Worm (Caenorhabditis elegans) whole organism, young adult: Measurements from ENCODE around the gene ephx-1.
A peak's percentile ranks its signal among the peaks of the same experiment; 100 is the strongest.

Experiments used
- B0019.2 ChIP-seq: fragments of 200-800 bp; sonication (Bioruptor generic); conservative IDR thresholded peaks from 2 replicates; pipeline ENCODE4 v1.3.6; 2022; ENCODE audit warnings: missing genetic modification reagents, missing genetic modification characterization, missing compliant biosample characterization
- C06A6.2 ChIP-seq: fragments of 200-800 bp; sonication (Bioruptor generic); conservative IDR thresholded peaks from 2 replicates; pipeline ENCODE4 v1.3.6; 2022; ENCODE audit warnings: missing genetic modification characterization, missing compliant biosample characterization
- C17E4.6 ChIP-seq: fragments of 200-800 bp; sonication (Bioruptor generic); IDR thresholded peaks from 2 replicates; pipeline ENCODE4 v1.3.6; 2022; ENCODE audit warnings: missing genetic modification reagents, missing genetic modification characterization, missing compliant biosample characterization
- D2030.7 ChIP-seq: fragments of 200-800 bp; sonication (Bioruptor generic); IDR thresholded peaks from 2 replicates; pipeline ENCODE4 v1.3.6; 2022; ENCODE audit warnings: missing genetic modification reagents, missing genetic modification characterization, missing compliant biosample characterization
- F10E7.11 ChIP-seq: sonication (generic microtip); optimal IDR thresholded peaks from 2 replicates; lab custom pipeline; 2017; ENCODE audit warnings: mild to moderate bottlenecking, missing genetic modification characterization, moderate library complexity, missing compliant biosample characterization
- F22D6.2 ChIP-seq: sonication (generic microtip); optimal IDR thresholded peaks from 2 replicates; lab custom pipeline; 2016; ENCODE audit warnings: mild to moderate bottlenecking, missing genetic modification characterization, missing compliant biosample characterization
- F23B12.7 ChIP-seq: sonication (generic microtip); optimal IDR thresholded peaks from 2 replicates; lab custom pipeline; 2017; ENCODE audit warnings: missing genetic modification characterization, mild to moderate bottlenecking, missing compliant biosample characterization, antibody characterized with exemption, moderate library complexity; ENCODE audit not compliant: insufficient read depth
- F37B4.10 ChIP-seq: fragments of 200-800 bp; sonication (Bioruptor generic); IDR thresholded peaks from 2 replicates; pipeline ENCODE4 v1.3.6; 2022; ENCODE audit warnings: missing genetic modification characterization, missing compliant biosample characterization
- F39B2.1 ChIP-seq: fragments of 200-800 bp; sonication (Bioruptor generic); IDR thresholded peaks from 2 replicates; pipeline ENCODE4 v1.3.6; 2022; ENCODE audit warnings: missing genetic modification reagents, missing genetic modification characterization, missing compliant biosample characterization
- F49E8.2 ChIP-seq: sonication (generic microtip); optimal IDR thresholded peaks from 3 replicates; lab custom pipeline; 2017; ENCODE audit warnings: missing genetic modification characterization, mild to moderate bottlenecking, missing compliant biosample characterization, antibody characterized with exemption, moderate library complexity; ENCODE audit not compliant: insufficient read depth
- K11D2.4 ChIP-seq: fragments of 200-800 bp; sonication (Bioruptor generic); IDR thresholded peaks from 2 replicates; pipeline ENCODE4 v1.3.6; 2022; ENCODE audit warnings: missing genetic modification reagents, missing genetic modification characterization, missing compliant biosample characterization
- T07F8.4 ChIP-seq: sonication (generic microtip); optimal IDR thresholded peaks from 2 replicates; lab custom pipeline; 2016; ENCODE audit warnings: mild to moderate bottlenecking, missing genetic modification characterization, moderate library complexity, missing compliant biosample characterization
- Y67H2A.10 ChIP-seq: fragments of 200-800 bp; sonication (Bioruptor generic); conservative IDR thresholded peaks from 2 replicates; pipeline ENCODE4 v1.3.6; 2022; ENCODE audit warnings: missing genetic modification reagents, missing genetic modification characterization, missing compliant biosample characterization
- attf-3 ChIP-seq: fragments of 200-800 bp; sonication (Bioruptor generic); conservative IDR thresholded peaks from 2 replicates; pipeline ENCODE4 v1.3.6; 2022; ENCODE audit warnings: missing genetic modification reagents, missing genetic modification characterization, missing compliant biosample characterization
- bed-1 ChIP-seq: fragments of 200-800 bp; sonication (Bioruptor generic); IDR thresholded peaks from 2 replicates; pipeline ENCODE4 v1.3.6; 2022; ENCODE audit warnings: missing genetic modification reagents, missing genetic modification characterization, missing compliant biosample characterization
- ccch-3 ChIP-seq: fragments of 200-800 bp; sonication (Bioruptor generic); optimal IDR thresholded peaks from 2 replicates; lab custom pipeline; 2018; ENCODE audit warnings: mild to moderate bottlenecking, missing genetic modification characterization, missing compliant biosample characterization
- ceh-100 ChIP-seq: fragments of 200-800 bp; sonication (Bioruptor generic); IDR thresholded peaks from 2 replicates; pipeline ENCODE4 v1.3.6; 2022; ENCODE audit warnings: missing genetic modification reagents, missing genetic modification characterization, missing compliant biosample characterization
- ceh-79 ChIP-seq: sonication (generic microtip); optimal IDR thresholded peaks from 2 replicates; lab custom pipeline; 2017; ENCODE audit warnings: mild to moderate bottlenecking, missing genetic modification characterization, missing compliant biosample characterization
- die-1 ChIP-seq: sonication (generic microtip); optimal IDR thresholded peaks from 2 replicates; lab custom pipeline; 2016; ENCODE audit warnings: missing genotype, mild to moderate bottlenecking, missing genetic modification characterization, missing compliant biosample characterization
- efl-1 ChIP-seq: fragments of 150-350 bp; optimal IDR thresholded peaks from 2 replicates; lab custom pipeline; 2014; ENCODE audit warnings: missing biosample characterization, missing genetic modification reagents, missing genetic modification characterization
- ekl-4 ChIP-seq: fragments of 200-800 bp; sonication (Bioruptor generic); IDR thresholded peaks from 2 replicates; pipeline ENCODE4 v1.3.6; 2022; ENCODE audit warnings: missing genetic modification reagents, missing genetic modification characterization, missing compliant biosample characterization
- fkh-3 ChIP-seq: sonication (generic microtip); optimal IDR thresholded peaks from 2 replicates; lab custom pipeline; 2016; ENCODE audit warnings: mild to moderate bottlenecking, missing genetic modification characterization, missing compliant biosample characterization
- gei-17 ChIP-seq: fragments of 200-800 bp; sonication (Bioruptor generic); optimal IDR thresholded peaks from 2 replicates; lab custom pipeline; 2018; ENCODE audit warnings: mild to moderate bottlenecking, missing genetic modification characterization, missing compliant biosample characterization
- hlh-26 ChIP-seq: fragments of 200-800 bp; sonication (Bioruptor generic); conservative IDR thresholded peaks from 2 replicates; pipeline ENCODE4 v1.3.6; 2022; ENCODE audit warnings: missing genetic modification reagents, missing genetic modification characterization, missing compliant biosample characterization
- hmg-1.2 ChIP-seq: fragments of 200-800 bp; sonication (Bioruptor generic); IDR thresholded peaks from 2 replicates; pipeline ENCODE4 v1.3.6; 2022; ENCODE audit warnings: missing genetic modification reagents, missing genetic modification characterization, missing compliant biosample characterization
- hmg-20 ChIP-seq: fragments of 200-800 bp; sonication (Bioruptor generic); IDR thresholded peaks from 2 replicates; pipeline ENCODE4 v1.3.6; 2022; ENCODE audit warnings: missing genetic modification reagents, missing genetic modification characterization, missing compliant biosample characterization
- hrde-1 ChIP-seq: sonication (generic microtip); optimal IDR thresholded peaks from 2 replicates; lab custom pipeline; 2016; ENCODE audit warnings: missing genetic modification characterization, mild to moderate bottlenecking, missing compliant biosample characterization, moderate library complexity, missing genotype, missing genetic modification reagents, borderline replicate concordance
- hsf-1 ChIP-seq: fragments of 200-800 bp; sonication (Bioruptor generic); IDR thresholded peaks from 2 replicates; pipeline ENCODE4 v1.3.6; 2022; ENCODE audit warnings: missing genetic modification reagents, missing genetic modification characterization, missing compliant biosample characterization
- lin-26 ChIP-seq: fragments of 200-800 bp; sonication (Bioruptor generic); IDR thresholded peaks from 2 replicates; pipeline ENCODE4 v1.3.6; 2022; ENCODE audit warnings: missing genetic modification reagents, missing genetic modification characterization, missing compliant biosample characterization
- lin-35 ChIP-seq, 3 experiments: fragments of 150-350 bp in 2 of 3; sonication (generic microtip) in 1 of 3; optimal IDR thresholded peaks; 2 replicates each; lab custom pipeline; 2014 to 2018; ENCODE audit warnings: missing biosample characterization in 3 of 3, missing genetic modification characterization in 3 of 3, missing genetic modification reagents in 3 of 3
- lin-40 ChIP-seq: sonication (generic microtip); optimal IDR thresholded peaks from 2 replicates; lab custom pipeline; 2016; ENCODE audit warnings: missing genetic modification characterization, mild to moderate bottlenecking, missing compliant biosample characterization, missing genotype, missing genetic modification reagents
- madf-3 ChIP-seq: fragments of 200-800 bp; sonication (Bioruptor generic); IDR thresholded peaks from 2 replicates; pipeline ENCODE4 v1.3.6; 2022; ENCODE audit warnings: missing genetic modification reagents, missing genetic modification characterization, missing compliant biosample characterization
- madf-6 ChIP-seq: fragments of 200-800 bp; sonication (Bioruptor generic); IDR thresholded peaks from 2 replicates; pipeline ENCODE4 v1.3.6; 2022; ENCODE audit warnings: missing genetic modification reagents, missing genetic modification characterization, missing compliant biosample characterization
- mcd-1 ChIP-seq: fragments of 200-800 bp; sonication (Bioruptor generic); IDR thresholded peaks from 2 replicates; pipeline ENCODE4 v1.3.6; 2022; ENCODE audit warnings: missing genetic modification reagents, missing genetic modification characterization, missing compliant biosample characterization
- mel-28 ChIP-seq: sonication (generic microtip); optimal IDR thresholded peaks from 2 replicates; lab custom pipeline; 2016; ENCODE audit warnings: borderline replicate concordance, mild to moderate bottlenecking, missing genetic modification characterization, missing compliant biosample characterization
- mxl-1 ChIP-seq: sonication (generic microtip); optimal IDR thresholded peaks from 2 replicates; lab custom pipeline; 2016; ENCODE audit warnings: missing genetic modification characterization, missing compliant biosample characterization
- nhr-120 ChIP-seq: fragments of 200-800 bp; sonication (Bioruptor generic); IDR thresholded peaks from 2 replicates; pipeline ENCODE4 v1.3.6; 2022; ENCODE audit warnings: missing genetic modification characterization, missing compliant biosample characterization
- nhr-27 ChIP-seq: fragments of 200-800 bp; sonication (Bioruptor generic); optimal IDR thresholded peaks from 2 replicates; lab custom pipeline; 2018; ENCODE audit warnings: mild to moderate bottlenecking, missing genetic modification characterization, moderate library complexity, missing compliant biosample characterization
- nhr-80 ChIP-seq: sonication (generic microtip); optimal IDR thresholded peaks from 2 replicates; lab custom pipeline; 2016; ENCODE audit warnings: missing genetic modification characterization, missing compliant biosample characterization
- nhr-90 ChIP-seq: sonication (generic microtip); optimal IDR thresholded peaks from 2 replicates; lab custom pipeline; 2016; ENCODE audit warnings: missing genotype, mild to moderate bottlenecking, missing genetic modification characterization, missing compliant biosample characterization
- pbrm-1 ChIP-seq: fragments of 200-800 bp; sonication (Bioruptor generic); IDR thresholded peaks from 2 replicates; pipeline ENCODE4 v1.3.6; 2022; ENCODE audit warnings: missing genetic modification reagents, missing genetic modification characterization, missing compliant biosample characterization
- pha-4 ChIP-seq: fragments of 150-350 bp; sonication (generic microtip); optimal IDR thresholded peaks from 2 replicates; lab custom pipeline; 2014; ENCODE audit warnings: missing biosample characterization, missing genetic modification reagents, missing genetic modification characterization
- repo-1 ChIP-seq: sonication (generic microtip); optimal IDR thresholded peaks from 2 replicates; lab custom pipeline; 2017; ENCODE audit warnings: mild to moderate bottlenecking, missing genetic modification characterization, missing compliant biosample characterization
- sdz-38 ChIP-seq: sonication (generic microtip); optimal IDR thresholded peaks from 2 replicates; lab custom pipeline; 2016; ENCODE audit warnings: missing genotype, missing genetic modification characterization, missing compliant biosample characterization
- sea-2 ChIP-seq: fragments of 200-800 bp; sonication (Bioruptor generic); IDR thresholded peaks from 2 replicates; pipeline ENCODE4 v1.3.6; 2022; ENCODE audit warnings: missing genetic modification characterization, missing compliant biosample characterization
- snpc-1.3 ChIP-seq: sonication (generic microtip); optimal IDR thresholded peaks from 2 replicates; lab custom pipeline; 2017; ENCODE audit warnings: missing genetic modification characterization, mild to moderate bottlenecking, missing compliant biosample characterization, antibody characterized with exemption, moderate library complexity, missing genotype, missing genetic modification reagents; ENCODE audit not compliant: insufficient read depth
- xnd-1 ChIP-seq: sonication (generic microtip); optimal IDR thresholded peaks from 2 replicates; lab custom pipeline; 2016; ENCODE audit warnings: missing genotype, missing genetic modification reagents, missing genetic modification characterization, missing compliant biosample characterization
- zim-3 ChIP-seq: sonication (generic microtip); optimal IDR thresholded peaks from 2 replicates; lab custom pipeline; 2017; ENCODE audit warnings: mild to moderate bottlenecking, missing genetic modification characterization, moderate library complexity, missing compliant biosample characterization
- ztf-26 ChIP-seq: sonication (generic microtip); optimal IDR thresholded peaks from 2 replicates; lab custom pipeline; 2017; ENCODE audit warnings: missing genetic modification characterization, missing compliant biosample characterization

Gene ephx-1

DNA sequence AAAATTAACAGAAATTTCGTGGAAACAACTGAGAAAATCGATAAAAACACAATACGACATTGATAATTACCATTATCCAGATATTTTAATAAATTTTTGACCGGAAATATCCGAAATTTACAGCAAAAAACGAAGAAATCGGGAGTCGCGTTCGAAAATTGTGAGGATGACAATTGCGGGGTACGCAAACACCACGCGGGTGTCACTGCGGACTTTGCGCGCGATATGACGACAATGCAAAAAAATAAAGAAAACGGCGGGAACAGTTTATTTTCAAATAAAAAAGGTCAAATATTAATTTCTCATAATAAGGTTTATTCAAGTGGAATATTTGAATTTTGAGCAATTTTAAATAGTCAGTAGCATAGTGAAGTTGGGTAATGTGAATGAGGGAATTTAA, 39.6 kb downstream of the ephx-1 start, which contains the start of gene rpn-11 (continued):
- TF ChIP-seq pha-4 (tag; lab: Kevin White, UChicago) = peak; percentile 65
- peak; percentile 49 for TF ChIP-seq F23B12.7 (tag; lab: Kevin White, UChicago)
- TF ChIP-seq lin-40 (tag; lab: Kevin White, UChicago) = peak; percentile 88
- TF ChIP-seq attf-3 (GFP tag; lab: Robert Waterston, UW) = peak; percentile 61; the same call in 1 of the 2 replicates
- TF ChIP-seq nhr-80 = peak; percentile 12
- TF ChIP-seq gei-17 (GFP tag; lab: Kevin White, UChicago) = peak; percentile 17
- TF ChIP-seq mxl-1 (tag; lab: Kevin White, UChicago) = no peak
- no peak for TF ChIP-seq ccch-3
- TF ChIP-seq sea-2 (GFP tag; lab: Robert Waterston, UW) = no peak
- peak; percentile 92 for TF ChIP-seq hmg-1.2 (GFP tag; lab: Robert Waterston, UW)
- TF ChIP-seq K11D2.4 (GFP tag; lab: Robert Waterston, UW) = peak; percentile 85
- TF ChIP-seq repo-1 (tag; lab: Kevin White, UChicago) = peak; percentile 40
- TF ChIP-seq madf-3 (GFP tag; lab: Robert Waterston, UW) = peak; percentile 72; the same call in 1 of the 2 replicates
- no peak for TF ChIP-seq bed-1 (GFP tag; lab: Robert Waterston, UW)
- no peak for TF ChIP-seq nhr-27
- TF ChIP-seq nhr-90 (tag; lab: Kevin White, UChicago) = no peak
- TF ChIP-seq madf-6 (GFP tag; lab: Robert Waterston, UW) = peak; percentile 93
- peak; percentile 82 for TF ChIP-seq D2030.7
- TF ChIP-seq zim-3 (tag; lab: Kevin White, UChicago) = no peak
- TF ChIP-seq lin-26 (GFP tag; lab: Robert Waterston, UW) = 0 out of 2 replicates have a peak, but pooled peaks have one; percentile 8
- no peak for TF ChIP-seq sdz-38 (tag; lab: Kevin White, UChicago)
- TF ChIP-seq Y67H2A.10 (GFP tag; lab: Robert Waterston, UW) = peak; percentile 51; the same call in 1 of the 2 replicates
- TF ChIP-seq F22D6.2 (tag; lab: Kevin White, UChicago) = peak; percentile 51
- no peak for TF ChIP-seq F10E7.11
- peak; percentile 56 for TF ChIP-seq xnd-1
- TF ChIP-seq fkh-3 = no peak
- TF ChIP-seq nhr-120 (GFP tag; lab: Robert Waterston, UW) = no peak
- TF ChIP-seq C17E4.6 (GFP tag; lab: Robert Waterston, UW) = no peak
- TF ChIP-seq mel-28 (tag; lab: Kevin White, UChicago) = no peak
- TF ChIP-seq efl-1 (GFP tag; lab: Kevin White, UChicago) = peak; percentile 91
- TF ChIP-seq F49E8.2 (tag; lab: Kevin White, UChicago) = no peak
- TF ChIP-seq F37B4.10 = no peak
- TF ChIP-seq mcd-1 = peak; percentile 91
- peak; percentile 41; the same call in 1 of the 2 replicates for TF ChIP-seq ceh-100
- no peak for TF ChIP-seq T07F8.4 (tag; lab: Kevin White, UChicago)
- TF ChIP-seq die-1 (tag; lab: Kevin White, UChicago) = no peak
- peak; percentile 13; the same call in 1 of the 2 replicates for TF ChIP-seq hsf-1 (GFP tag; lab: Robert Waterston, UW)
- peak; percentile 65 for TF ChIP-seq B0019.2
- TF ChIP-seq hmg-20 (GFP tag; lab: Robert Waterston, UW) = no peak
- peak; percentile 24 for TF ChIP-seq snpc-1.3 (tag; lab: Kevin White, UChicago)
- peak; percentile 64; the same call in 1 of the 2 replicates for TF ChIP-seq C06A6.2 (GFP tag; lab: Robert Waterston, UW)
- no peak for TF ChIP-seq hlh-26
- peak; percentile 74 for TF ChIP-seq pbrm-1
- TF ChIP-seq F39B2.1 = no peak
- no peak for TF ChIP-seq ceh-79 (tag; lab: Kevin White, UChicago)
- peak; percentile 62 to 95 (median 69) for TF ChIP-seq lin-35 (GFP tag; optimal IDR thresholded peaks at IDR 0.05; lab: Kevin White, UChicago)
- peak; percentile 72 for TF ChIP-seq ekl-4
- peak; percentile 80 for TF ChIP-seq ztf-26 (tag; lab: Kevin White, UChicago)
- TF ChIP-seq hrde-1 (tag; lab: Kevin White, UChicago) = no peak
